3 worm cellular contexts compared by ENCODE assay signal in genomic region chrII:10172436-10172973, ce11.
TF ChIP-seq lines count a peak whose summit lies in the region.

Gene wbp-11 (plus strand): TSS chrII:10172923.

TF ChIP-seq in whole organism, L1 larva, 84 proteins besides CTCF, POLR2A, EP300 and RAD21 (continued from another document and continues in another):
- TF ChIP-seq nhr-20 (tag; optimal IDR thresholded peaks at IDR 0.05; lab: Kevin White, UChicago) (no peak), hlh-4 (tag; optimal IDR thresholded peaks at IDR 0.05; lab: Kevin White, UChicago) (no peak), jun-1 (tag; optimal IDR thresholded peaks at IDR 0.05; lab: Kevin White, UChicago) (no peak), ama-1 (optimal IDR thresholded peaks at IDR 0.05; lab: Kevin White, UChicago) (no peak), ceh-88 (GFP tag; IDR thresholded peaks at IDR 0.05; lab: Robert Waterston, UW) (no peak), F16B12.6 (tag; optimal IDR thresholded peaks at IDR 0.05; lab: Kevin White, UChicago) (no peak), unc-98 (GFP tag; IDR thresholded peaks at IDR 0.05; lab: Robert Waterston, UW) (no peak), snpc-4 (tag; optimal IDR thresholded peaks at IDR 0.05; lab: Kevin White, UChicago) (no peak), C34B4.2 (tag; optimal IDR thresholded peaks at IDR 0.05; lab: Kevin White, UChicago) (no peak), ceh-63 (GFP tag; optimal IDR thresholded peaks at IDR 0.05; lab: Kevin White, UChicago) (no peak), aly-2 (tag; optimal IDR thresholded peaks at IDR 0.05; lab: Kevin White, UChicago) (no peak), rnt-1 (tag; optimal IDR thresholded peaks at IDR 0.05; lab: Kevin White, UChicago) (peak; percentile 14), fkh-4 (tag; optimal IDR thresholded peaks at IDR 0.05; lab: Kevin White, UChicago; ENCODE audit: borderline replicate concordance) (no peak), nhr-71 (tag; optimal IDR thresholded peaks at IDR 0.05; lab: Kevin White, UChicago) (no peak), ets-5 (GFP tag; IDR thresholded peaks at IDR 0.05; lab: Robert Waterston, UW) (no peak), sup-37 (GFP tag; optimal IDR thresholded peaks at IDR 0.05; lab: Kevin White, UChicago) (no peak), egl-27 (tag; optimal IDR thresholded peaks at IDR 0.05; lab: Kevin White, UChicago) (no peak), alr-1 (tag; optimal IDR thresholded peaks at IDR 0.05; lab: Kevin White, UChicago; ENCODE audit: borderline replicate concordance) (no peak), lin-14 (GFP tag; optimal IDR thresholded peaks at IDR 0.05; lab: Kevin White, UChicago) (peak; percentile 6), hpl-2 (GFP tag; optimal IDR thresholded peaks at IDR 0.05; lab: Kevin White, UChicago) (no peak), isw-1 (GFP tag; IDR thresholded peaks at IDR 0.05; lab: Robert Waterston, UW) (no peak), zag-1 (tag; optimal IDR thresholded peaks at IDR 0.05; lab: Kevin White, UChicago) (no peak), nhr-90 (tag; optimal IDR thresholded peaks at IDR 0.05; lab: Kevin White, UChicago; ENCODE audit: poor library complexity) (no peak), mef-2 (tag; optimal IDR thresholded peaks at IDR 0.05; lab: Kevin White, UChicago) (no peak), mab-9 (GFP tag; IDR thresholded peaks at IDR 0.05; lab: Robert Waterston, UW) (no peak), lin-15B (tag; optimal IDR thresholded peaks at IDR 0.05; lab: Kevin White, UChicago) (peak; percentile 33), unc-62 (GFP tag; optimal IDR thresholded peaks at IDR 0.05; lab: Kevin White, UChicago) (no peak), lin-35 (GFP tag; optimal IDR thresholded peaks at IDR 0.05; lab: Kevin White, UChicago) (peak; percentile 49 to 76), elt-3 (tag; optimal IDR thresholded peaks at IDR 0.05; lab: Kevin White, UChicago) (peak in 1 of 6 experiments; percentile 14), blmp-1 (tag; optimal IDR thresholded peaks at IDR 0.05; lab: Kevin White, UChicago) (peak; percentile 33), elt-2 (tag; optimal IDR thresholded peaks at IDR 0.05; lab: Kevin White, UChicago) (no peak), Y116A8C.19 (tag; optimal IDR thresholded peaks at IDR 0.05; lab: Kevin White, UChicago; ENCODE audit: borderline replicate concordance) (no peak), snu-23 (GFP tag; optimal IDR thresholded peaks at IDR 0.05; lab: Kevin White, UChicago) (peak; percentile 22), pqm-1 (tag; optimal IDR thresholded peaks at IDR 0.05; lab: Kevin White, UChicago) (no peak), C04F5.9 (tag; optimal IDR thresholded peaks at IDR 0.05; lab: Kevin White, UChicago) (no peak), dsc-1 (tag; optimal IDR thresholded peaks at IDR 0.05; lab: Kevin White, UChicago) (no peak), lin-39 (tag; optimal IDR thresholded peaks at IDR 0.05; lab: Kevin White, UChicago) (no peak), ztf-4 (tag; optimal IDR thresholded peaks at IDR 0.05; lab: Kevin White, UChicago) (no peak), nhr-76 (tag; optimal IDR thresholded peaks at IDR 0.05; lab: Kevin White, UChicago) (no peak), sptf-1 (tag; optimal IDR thresholded peaks at IDR 0.05; lab: Kevin White, UChicago) (no peak), irx-1 (tag; optimal IDR thresholded peaks at IDR 0.05; lab: Kevin White, UChicago) (no peak), hlh-17 (GFP tag; optimal IDR thresholded peaks at IDR 0.05; lab: Kevin White, UChicago; ENCODE audit: borderline replicate concordance) (no peak), nhr-77 (tag; optimal IDR thresholded peaks at IDR 0.05; lab: Kevin White, UChicago) (no peak), nhr-28 (tag; optimal IDR thresholded peaks at IDR 0.05; lab: Kevin White, UChicago) (no peak), tbx-2 (tag; optimal IDR thresholded peaks at IDR 0.05; lab: Kevin White, UChicago) (no peak), nhr-47 (tag; optimal IDR thresholded peaks at IDR 0.05; lab: Kevin White, UChicago) (no peak)

TF ChIP-seq in whole organism, L2 larva, 48 proteins besides CTCF, POLR2A, EP300 and RAD21 (continued from another document):
- TF ChIP-seq nhr-129 (tag; optimal IDR thresholded peaks at IDR 0.05; lab: Kevin White, UChicago): peak; percentile 38
- TF ChIP-seq snpc-4 (tag; optimal IDR thresholded peaks at IDR 0.05; lab: Kevin White, UChicago): no peak
- TF ChIP-seq lin-13 (GFP tag; optimal IDR thresholded peaks at IDR 0.05; lab: Kevin White, UChicago): no peak
- TF ChIP-seq elt-3 (tag; optimal IDR thresholded peaks at IDR 0.05; lab: Kevin White, UChicago): no peak
- TF ChIP-seq Y55F3AM.14 (GFP tag; optimal IDR thresholded peaks at IDR 0.05; lab: Kevin White, UChicago): no peak
- TF ChIP-seq lsy-2 (tag; optimal IDR thresholded peaks at IDR 0.05; lab: Kevin White, UChicago): peak in 1 of 2 experiments; percentile 53
- TF ChIP-seq peb-1 (tag; optimal IDR thresholded peaks at IDR 0.05; lab: Kevin White, UChicago): no peak
- no peak for TF ChIP-seq F13H6.1 (tag; optimal IDR thresholded peaks at IDR 0.05; lab: Kevin White, UChicago)
- peak; percentile 16 for TF ChIP-seq crh-2 (tag; optimal IDR thresholded peaks at IDR 0.05; lab: Kevin White, UChicago)
- TF ChIP-seq sma-9 (GFP tag; optimal IDR thresholded peaks at IDR 0.05; lab: Kevin White, UChicago): peak; percentile 0
- no peak for TF ChIP-seq sma-9 (tag; optimal IDR thresholded peaks at IDR 0.05; lab: Kevin White, UChicago)
- TF ChIP-seq elt-1 (tag; optimal IDR thresholded peaks at IDR 0.05; lab: Kevin White, UChicago): no peak
- TF ChIP-seq sem-4 (tag; optimal IDR thresholded peaks at IDR 0.05; lab: Kevin White, UChicago): no peak
- no peak for TF ChIP-seq ztf-1 (GFP tag; conservative IDR thresholded peaks at IDR 0.05; lab: Robert Waterston, UW)
- TF ChIP-seq nhr-77 (tag; optimal IDR thresholded peaks at IDR 0.05; lab: Kevin White, UChicago): no peak
- no peak for TF ChIP-seq nhr-23 (tag; optimal IDR thresholded peaks at IDR 0.05; lab: Kevin White, UChicago)
- TF ChIP-seq nhr-11 (tag; optimal IDR thresholded peaks at IDR 0.05; lab: Kevin White, UChicago): no peak
- no peak for TF ChIP-seq alr-1 (tag; optimal IDR thresholded peaks at IDR 0.05; lab: Kevin White, UChicago)
- no peak for TF ChIP-seq lin-39 (tag; optimal IDR thresholded peaks at IDR 0.05; lab: Kevin White, UChicago)
- TF ChIP-seq ceh-82 (tag; optimal IDR thresholded peaks at IDR 0.05; lab: Kevin White, UChicago): no peak
- no peak for TF ChIP-seq fos-1 (tag; optimal IDR thresholded peaks at IDR 0.05; lab: Kevin White, UChicago)
- TF ChIP-seq blmp-1 (tag; optimal IDR thresholded peaks at IDR 0.05; lab: Kevin White, UChicago; ENCODE audit: insufficient read depth): no peak
- no peak for TF ChIP-seq unc-62 (GFP tag; optimal IDR thresholded peaks at IDR 0.05; lab: Kevin White, UChicago)
- TF ChIP-seq zag-1 (tag; optimal IDR thresholded peaks at IDR 0.05; lab: Kevin White, UChicago): no peak
- TF ChIP-seq aly-2 (tag; optimal IDR thresholded peaks at IDR 0.05; lab: Kevin White, UChicago): no peak
- TF ChIP-seq unc-55 (GFP tag; optimal IDR thresholded peaks at IDR 0.05; lab: Kevin White, UChicago): peak; percentile 51
- no peak for TF ChIP-seq nhr-237 (tag; optimal IDR thresholded peaks at IDR 0.05; lab: Kevin White, UChicago)
- TF ChIP-seq R02D3.7 (tag; optimal IDR thresholded peaks at IDR 0.05; lab: Kevin White, UChicago): no peak
- no peak for TF ChIP-seq sma-3 (GFP tag; optimal IDR thresholded peaks at IDR 0.05; lab: Kevin White, UChicago)
- no peak for TF ChIP-seq nhr-21 (tag; optimal IDR thresholded peaks at IDR 0.05; lab: Kevin White, UChicago)
- TF ChIP-seq nhr-25 (tag; optimal IDR thresholded peaks at IDR 0.05; lab: Kevin White, UChicago): no peak
- no peak for TF ChIP-seq ztf-11 (tag; optimal IDR thresholded peaks at IDR 0.05; lab: Kevin White, UChicago)
- TF ChIP-seq ztf-4 (tag; optimal IDR thresholded peaks at IDR 0.05; lab: Kevin White, UChicago): no peak
- TF ChIP-seq ama-1 (optimal IDR thresholded peaks at IDR 0.05; lab: Kevin White, UChicago): no peak
- TF ChIP-seq ZK546.5 (tag; optimal IDR thresholded peaks at IDR 0.05; lab: Kevin White, UChicago): no peak

TF ChIP-seq in whole organism, L3 larva, 47 proteins besides CTCF, POLR2A, EP300 and RAD21 (continued from another document):
- no peak for TF ChIP-seq nhr-76 (tag; optimal IDR thresholded peaks at IDR 0.05; lab: Kevin White, UChicago)
